Worm (Caenorhabditis elegans) whole organism, L4/young adult: ENCODE data around the gene inx-7.
A peak's percentile ranks its signal among the peaks of the same experiment; 100 is the strongest.

Experiments used
- dao-5 ChIP-seq: sonication (generic microtip); optimal IDR thresholded peaks from 2 replicates; lab custom pipeline; 2016; ENCODE audit warnings: missing genotype, missing genetic modification characterization, moderate library complexity, missing compliant biosample characterization
- him-1 ChIP-seq: sonication (generic microtip); optimal IDR thresholded peaks from 2 replicates; lab custom pipeline; 2016; ENCODE audit warnings: missing genotype, missing genetic modification reagents, missing genetic modification characterization, missing compliant biosample characterization

- TF ChIP-seq dao-5 (tag; lab: Kevin White, UChicago) (no peak), him-1 (tag; lab: Kevin White, UChicago) (peak; percentile 25)
Observed at ce11 chrIV:5977276-5977675, 30.8 kb upstream of the inx-7 start.
